Fruit fly (Drosophila melanogaster): ENCODE results near the gene Glyat.

- TF ChIP-seq fkh (GFP tag; optimal IDR thresholded peaks at IDR 0.05) (no peak), CG6854 (GFP tag; optimal IDR thresholded peaks at IDR 0.05) (no peak)
Observed at dm6 chr2L:7968054-7968453, 42.4 kb downstream of the Glyat start.

All from whole organism, prepupa.